Fruit fly (Drosophila melanogaster) whole organism, pupa: Measurements from ENCODE around the gene CG34130.

Experiments used
- CG14655 ChIP-seq: fragments of 200-800 bp; sonication (Bioruptor generic); optimal IDR thresholded peaks from 3 replicates; lab custom pipeline; 2017; ENCODE audit warnings: mild to moderate bottlenecking, missing biosample characterization, missing genetic modification reagents, missing genetic modification characterization
- CG17806 ChIP-seq: fragments of 200-800 bp; sonication (Bioruptor generic); optimal IDR thresholded peaks from 2 replicates; lab custom pipeline; 2018; ENCODE audit warnings: missing biosample characterization, mild to moderate bottlenecking, missing genetic modification characterization, moderate library complexity
- CG8159 ChIP-seq: fragments of 200-800 bp; sonication (Bioruptor generic); optimal IDR thresholded peaks from 3 replicates; lab custom pipeline; 2018; ENCODE audit warnings: missing biosample characterization, mild to moderate bottlenecking, missing genetic modification characterization, moderate library complexity
- EcR ChIP-seq: fragments of 200-800 bp; sonication (Bioruptor generic); optimal IDR thresholded peaks from 3 replicates; lab custom pipeline; 2019; ENCODE audit warnings: missing biosample characterization, missing genetic modification characterization, mild to moderate bottlenecking, moderate library complexity, missing genetic modification reagents
- Pif1A ChIP-seq: fragments of 200-800 bp; sonication (Bioruptor generic); optimal IDR thresholded peaks from 3 replicates; lab custom pipeline; 2016; ENCODE audit warnings: missing biosample characterization, missing genetic modification characterization

dm6 chr3R:26192270-26192669 lies 2.5 kb upstream of the CG34130 start:
- TF ChIP-seq Pif1A (GFP tag; lab: Kevin White, UChicago) (no peak), CG8159 (tag; lab: Kevin White, UChicago) (no peak), CG14655 (GFP tag; lab: Kevin White, UChicago) (no peak), CG17806 (tag; lab: Kevin White, UChicago) (no peak), EcR (GFP tag; lab: Kevin White, UChicago) (no peak)
